Worm (Caenorhabditis elegans) whole organism, early embryonic: Measurements from ENCODE around the gene C39B5.2.
"Not testable (repeated sequence)": the region's sequence is repeated elsewhere in the genome, so short reads cannot be mapped to it uniquely, and the experiment has no call there.

ENCODE experiments used
- B0310.2 ChIP-seq: sonication (generic microtip); optimal IDR thresholded peaks from 2 replicates; lab custom pipeline; 2016; ENCODE audit warnings: mild to moderate bottlenecking, missing genetic modification characterization, missing compliant biosample characterization
- F13C5.2 ChIP-seq: sonication (generic microtip); optimal IDR thresholded peaks from 2 replicates; lab custom pipeline; 2017; ENCODE audit warnings: mild to moderate bottlenecking, missing genetic modification characterization, inconsistent platforms, missing compliant biosample characterization
- aly-1 ChIP-seq: sonication (generic microtip); optimal IDR thresholded peaks from 2 replicates; lab custom pipeline; 2016; ENCODE audit warnings: missing genetic modification characterization, missing compliant biosample characterization
- ama-1 ChIP-seq: fragments of 150-350 bp; optimal IDR thresholded peaks from 2 replicates; lab custom pipeline; 2014
- ceh-13 ChIP-seq: fragments of 200-800 bp; sonication (Bioruptor generic); optimal IDR thresholded peaks from 2 replicates; lab custom pipeline; 2018; ENCODE audit warnings: mild to moderate bottlenecking, missing genetic modification characterization, missing compliant biosample characterization
- ceh-36 ChIP-seq: sonication (generic microtip); optimal IDR thresholded peaks from 2 replicates; lab custom pipeline; 2016; ENCODE audit warnings: missing genetic modification characterization, inconsistent platforms, missing compliant biosample characterization
- ets-7 ChIP-seq: sonication (generic microtip); optimal IDR thresholded peaks from 2 replicates; lab custom pipeline; 2016; ENCODE audit warnings: missing genotype, missing genetic modification characterization, missing compliant biosample characterization
- flt-1 ChIP-seq: fragments of 200-800 bp; sonication (Bioruptor generic); IDR thresholded peaks from 2 replicates; pipeline ENCODE4 v1.3.6; 2022; ENCODE audit warnings: missing genetic modification characterization, missing compliant biosample characterization
- hmbx-1 ChIP-seq: sonication (generic microtip); optimal IDR thresholded peaks from 2 replicates; lab custom pipeline; 2016; ENCODE audit warnings: mild to moderate bottlenecking, missing genetic modification characterization, missing compliant biosample characterization
- hmg-4 ChIP-seq: fragments of 200-800 bp; sonication (Bioruptor generic); optimal IDR thresholded peaks from 2 replicates; lab custom pipeline; 2018; ENCODE audit warnings: mild to moderate bottlenecking, missing genetic modification characterization, missing compliant biosample characterization
- hnd-1 ChIP-seq: sonication (generic microtip); optimal IDR thresholded peaks from 2 replicates; lab custom pipeline; 2016; ENCODE audit warnings: missing genetic modification characterization, missing compliant biosample characterization
- pes-1 ChIP-seq: fragments of 200-800 bp; sonication (Bioruptor generic); IDR thresholded peaks from 2 replicates; pipeline ENCODE4 v1.3.6; 2022; ENCODE audit warnings: missing genetic modification reagents, missing genetic modification characterization, missing compliant biosample characterization
- scrt-1 ChIP-seq: fragments of 200-800 bp; sonication (Bioruptor generic); IDR thresholded peaks from 2 replicates; pipeline ENCODE4 v1.3.6; 2022; ENCODE audit warnings: missing genetic modification characterization, missing compliant biosample characterization
- sea-1 ChIP-seq: fragments of 200-800 bp; sonication (Bioruptor generic); conservative IDR thresholded peaks from 2 replicates; pipeline ENCODE4 v1.3.6; 2022; ENCODE audit warnings: missing genetic modification characterization, missing compliant biosample characterization
- tbx-11 ChIP-seq: fragments of 200-800 bp; sonication (Bioruptor generic); IDR thresholded peaks from 2 replicates; pipeline ENCODE4 v1.3.6; 2022; ENCODE audit warnings: missing genetic modification characterization, missing compliant biosample characterization
- tbx-37 ChIP-seq: fragments of 200-800 bp; sonication (Bioruptor generic); conservative IDR thresholded peaks from 2 replicates; pipeline ENCODE4 v1.3.6; 2022; ENCODE audit warnings: missing genetic modification reagents, missing genetic modification characterization, missing compliant biosample characterization
- tra-4 ChIP-seq: sonication (generic microtip); optimal IDR thresholded peaks from 2 replicates; lab custom pipeline; 2017; ENCODE audit warnings: missing genetic modification characterization, missing compliant biosample characterization

The C39B5.2 gene

DNA sequence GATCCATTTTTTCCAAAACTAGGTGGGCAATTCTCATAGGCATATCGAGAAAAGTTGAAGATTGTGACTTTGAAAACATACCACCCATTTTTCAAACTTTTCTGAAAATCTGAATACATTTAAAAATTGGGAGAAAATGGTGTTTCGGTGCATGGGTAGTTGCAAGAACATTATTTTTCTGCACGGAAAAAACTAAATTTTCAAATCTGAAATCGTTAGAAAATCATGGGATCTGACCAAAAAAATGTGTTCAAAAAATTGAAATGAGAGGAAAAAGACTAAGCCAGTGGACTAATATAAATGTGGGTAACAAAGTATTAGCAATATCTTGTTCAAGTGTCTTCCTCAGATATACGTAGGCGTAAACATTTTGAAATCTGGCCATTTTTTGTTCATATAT is 24.2 kb downstream of the C39B5.2 start, which contains the start of gene fbxa-43:
fbxa-43 (minus strand) TSS at position 101 of the 400 bp plus-strand sequence.
- TF ChIP-seq hnd-1 (tag; lab: Kevin White, UChicago) (no peak), tra-4 (tag; lab: Kevin White, UChicago) (no peak), pes-1 (GFP tag; lab: Robert Waterston, UW) (no peak), B0310.2 (tag; lab: Kevin White, UChicago) (no peak), scrt-1 (GFP tag; lab: Robert Waterston, UW) (no peak), hmg-4 (GFP tag; lab: Kevin White, UChicago) (no peak), sea-1 (GFP tag; lab: Robert Waterston, UW) (no peak), F13C5.2 (no peak), ama-1 (no peak), tbx-11 (GFP tag; lab: Robert Waterston, UW) (no peak), tbx-37 (no peak), aly-1 (tag; lab: Kevin White, UChicago) (no peak), ceh-36 (tag; lab: Kevin White, UChicago) (no peak), flt-1 (no peak), ceh-13 (GFP tag; lab: Kevin White, UChicago) (no peak), hmbx-1 (tag; lab: Kevin White, UChicago) (no peak), ets-7 (tag; lab: Kevin White, UChicago) (no peak)

DNA sequence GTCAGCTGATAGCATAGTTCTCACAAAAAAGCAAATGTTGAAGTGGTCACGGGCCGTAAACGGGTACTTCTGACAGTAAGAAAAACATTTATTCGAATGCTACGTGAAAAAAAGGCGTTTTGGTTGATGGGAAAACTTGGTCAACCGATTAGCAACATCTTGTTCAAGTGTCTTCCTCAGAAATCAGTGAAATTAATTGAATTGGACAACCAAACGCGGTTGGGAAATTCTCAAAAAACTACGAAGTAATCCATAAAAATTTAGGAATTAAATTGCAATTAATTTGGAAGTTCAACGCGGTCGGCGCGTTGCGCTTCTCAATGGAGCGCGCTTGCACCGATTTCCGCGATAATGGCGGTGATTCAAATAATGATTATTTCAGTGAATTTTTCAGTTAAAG is 24.6 kb downstream of the C39B5.2 start:
- TF ChIP-seq tbx-11 (GFP tag; lab: Robert Waterston, UW) (no peak), flt-1 (no peak), tra-4 (tag; lab: Kevin White, UChicago) (no peak)

ce11 chrIII:2261353-2261752 is 26.7 kb downstream of the C39B5.2 start, which contains the start of gene fbxa-42:
Gene fbxa-42 (minus strand): TSS chrIII:2261453.
- not testable (repeated sequence) for TF ChIP-seq pes-1 (GFP tag; lab: Robert Waterston, UW); ets-7 (tag; lab: Kevin White, UChicago); aly-1 (tag; lab: Kevin White, UChicago)

- TF ChIP-seq aly-1 (tag; lab: Kevin White, UChicago) (no peak), flt-1 (no peak), ceh-36 (tag; lab: Kevin White, UChicago) (no peak), ets-7 (tag; lab: Kevin White, UChicago) (no peak), ama-1 (no peak), B0310.2 (tag; lab: Kevin White, UChicago) (no peak), hmbx-1 (tag; lab: Kevin White, UChicago) (no peak), hmg-4 (GFP tag; lab: Kevin White, UChicago) (no peak)
Observed at ce11 chrIII:2262942-2263341, 28.3 kb downstream of the C39B5.2 start, which contains the start of gene Y54F10BM.6. Gene Y54F10BM.6 (plus strand): TSS chrIII:2263242.

DNA sequence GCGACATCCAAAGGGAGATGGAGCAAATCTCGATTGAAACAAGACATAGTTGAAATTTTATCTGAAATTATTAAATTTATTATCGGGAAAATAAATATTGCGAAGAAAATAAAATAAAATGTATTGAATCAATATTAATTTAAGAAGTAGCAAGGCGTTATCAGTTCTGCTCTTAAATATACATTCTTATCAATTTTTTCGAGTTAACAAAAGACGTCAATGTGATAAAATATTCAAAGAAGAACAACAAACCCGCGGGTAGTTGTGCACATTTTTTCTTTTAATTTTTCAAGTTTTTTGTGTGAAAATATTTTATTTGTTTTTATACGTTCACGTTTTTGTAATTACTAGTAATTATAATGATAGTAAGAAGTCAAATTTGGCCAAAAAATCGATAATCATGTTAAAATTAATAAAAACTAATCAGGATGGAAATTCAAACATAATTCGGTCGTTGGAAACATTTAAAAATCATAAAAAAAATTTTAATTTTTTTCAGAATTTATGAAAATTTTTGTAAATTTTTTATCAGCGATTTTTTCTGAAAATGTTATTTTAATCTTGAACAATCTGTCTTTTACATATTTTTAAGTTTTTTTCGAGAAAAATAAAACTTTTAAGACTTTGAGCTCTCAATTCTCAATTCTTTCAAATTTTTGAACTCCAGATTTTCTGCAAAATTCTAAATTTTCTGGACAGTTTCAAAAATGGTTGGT is 31.5 kb downstream of the C39B5.2 start, which contains the start of gene fbxa-9:
fbxa-9 (plus strand) TSS at position 666 of the 716 bp plus-strand sequence.
- TF ChIP-seq B0310.2 (tag; lab: Kevin White, UChicago) (no peak), ceh-36 (tag; lab: Kevin White, UChicago) (no peak), flt-1 (no peak), tbx-37 (no peak)

DNA sequence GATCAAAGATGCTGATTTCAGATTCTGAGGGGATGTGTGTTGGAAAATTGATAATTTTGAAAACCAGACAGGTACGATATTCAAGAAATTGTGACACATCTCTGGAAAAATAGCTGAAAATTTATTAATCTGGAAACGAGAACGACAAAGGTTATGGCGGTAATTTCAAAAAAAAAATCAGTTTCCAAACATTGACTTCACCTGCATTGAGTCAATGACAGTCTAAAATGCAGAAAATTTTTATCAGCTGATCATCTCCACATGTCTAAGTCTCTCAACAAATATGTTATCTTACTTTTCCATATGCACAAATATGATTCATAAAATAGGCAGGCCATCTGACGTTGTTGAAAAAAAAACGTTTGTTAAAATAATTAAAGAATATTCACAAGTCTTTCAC is 37.4 kb downstream of the C39B5.2 start, which contains the start of gene fbxa-48:
fbxa-48 (minus strand) TSS at position 101 of the 400 bp plus-strand sequence.
- TF ChIP-seq flt-1 = no peak
- no peak for TF ChIP-seq pes-1 (GFP tag; lab: Robert Waterston, UW)
- no peak for TF ChIP-seq hnd-1 (tag; lab: Kevin White, UChicago)
- no peak for TF ChIP-seq ceh-36 (tag; lab: Kevin White, UChicago)
- TF ChIP-seq ets-7 (tag; lab: Kevin White, UChicago) = no peak
- no peak for TF ChIP-seq hmbx-1 (tag; lab: Kevin White, UChicago)

DNA sequence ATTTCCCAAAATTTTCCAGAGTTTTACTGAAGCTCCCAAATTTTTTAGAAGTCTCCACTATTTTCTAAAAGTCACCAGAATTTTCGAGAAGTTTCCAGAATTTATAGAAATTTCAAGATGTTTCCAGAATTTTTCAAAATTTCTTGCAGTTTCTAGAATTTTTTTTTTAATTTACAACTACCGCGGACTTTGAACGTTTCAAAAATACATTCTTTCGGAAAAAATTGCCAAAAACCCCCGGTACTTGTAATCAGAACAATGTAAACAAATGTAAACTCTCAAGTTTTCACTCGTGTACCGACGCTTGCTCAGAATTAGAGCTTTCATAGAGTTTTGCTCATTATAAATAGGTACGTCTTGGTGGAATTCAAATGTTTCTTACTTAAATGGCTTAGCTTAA is 38.0 kb downstream of the C39B5.2 start, which contains the start of gene fbxa-39:
fbxa-39 (plus strand) TSS at position 301 of the 400 bp plus-strand sequence.
- TF ChIP-seq ama-1 (no peak), aly-1 (tag; lab: Kevin White, UChicago) (no peak), sea-1 (GFP tag; lab: Robert Waterston, UW) (no peak), hnd-1 (tag; lab: Kevin White, UChicago) (no peak), flt-1 (no peak), pes-1 (GFP tag; lab: Robert Waterston, UW) (no peak), hmbx-1 (tag; lab: Kevin White, UChicago) (no peak), ets-7 (tag; lab: Kevin White, UChicago) (no peak), F13C5.2 (no peak), ceh-13 (GFP tag; lab: Kevin White, UChicago) (no peak), scrt-1 (GFP tag; lab: Robert Waterston, UW) (no peak), tra-4 (tag; lab: Kevin White, UChicago) (no peak), ceh-36 (tag; lab: Kevin White, UChicago) (no peak), hmg-4 (GFP tag; lab: Kevin White, UChicago) (no peak), B0310.2 (tag; lab: Kevin White, UChicago) (no peak), tbx-37 (no peak), tbx-11 (GFP tag; lab: Robert Waterston, UW) (no peak)

DNA sequence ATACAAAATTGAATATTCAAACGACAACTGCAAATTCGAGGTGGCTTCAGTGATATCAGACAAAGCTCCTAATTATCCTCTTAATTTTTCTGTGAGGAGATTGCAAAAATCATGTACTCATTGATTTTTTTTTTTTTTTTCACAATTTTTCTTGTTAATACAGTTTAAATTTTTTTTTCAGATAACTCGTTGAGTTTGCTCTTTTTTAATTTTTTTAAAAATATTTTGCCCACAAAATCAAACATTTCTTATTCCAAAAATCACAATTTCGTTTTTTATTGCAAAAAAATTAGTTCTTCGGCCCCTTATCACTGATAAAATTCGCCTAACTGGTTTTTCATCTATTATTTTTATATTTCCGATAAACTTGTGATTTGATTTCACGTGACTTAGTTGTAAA is 42.2 kb downstream of the C39B5.2 start, which contains the start of gene Y54F10BM.21:
Y54F10BM.21 (plus strand) TSS at position 301 of the 400 bp plus-strand sequence.
- no peak for TF ChIP-seq hnd-1 (tag; lab: Kevin White, UChicago)
- TF ChIP-seq F13C5.2 = no peak
- no peak for TF ChIP-seq tbx-37
- TF ChIP-seq B0310.2 (tag; lab: Kevin White, UChicago) = no peak
- no peak for TF ChIP-seq scrt-1 (GFP tag; lab: Robert Waterston, UW)
- TF ChIP-seq sea-1 (GFP tag; lab: Robert Waterston, UW) = no peak
- TF ChIP-seq aly-1 (tag; lab: Kevin White, UChicago) = no peak
- no peak for TF ChIP-seq tbx-11 (GFP tag; lab: Robert Waterston, UW)
- TF ChIP-seq ceh-36 (tag; lab: Kevin White, UChicago) = no peak
